Fruit fly (Drosophila melanogaster): Measurements from ENCODE around the gene CG17991.

CG17991 gene

dm6 chr3R:27246264-27246663, 5.2 kb downstream of the CG17991 start (continued):
- no peak for TF ChIP-seq prd (optimal IDR thresholded peaks at IDR 0.05)
- peak; percentile 5; the same call in 1 of the 3 replicates for TF ChIP-seq prd (GFP tag; IDR thresholded peaks at IDR 0.05)
- TF ChIP-seq kay (GFP tag; optimal IDR thresholded peaks at IDR 0.05) = peak; percentile 17
- peak; percentile 72 for TF ChIP-seq CG2202 (tag; optimal IDR thresholded peaks at IDR 0.05)
- peak; percentile 12 for TF ChIP-seq CG3065 (GFP tag; optimal IDR thresholded peaks at IDR 0.05)
- no peak for TF ChIP-seq D (optimal IDR thresholded peaks at IDR 0.05)
- TF ChIP-seq D (GFP tag; optimal IDR thresholded peaks at IDR 0.05) = peak; percentile 72
- TF ChIP-seq sens (GFP tag) = peak; percentile 82
- peak; percentile 93 for TF ChIP-seq gem (tag; optimal IDR thresholded peaks at IDR 0.05)
- TF ChIP-seq ara (GFP tag; IDR thresholded peaks at IDR 0.05) = no peak
- peak; percentile 82 for TF ChIP-seq CG18599 (GFP tag; optimal IDR thresholded peaks at IDR 0.05)
- peak; percentile 83 for TF ChIP-seq Ssrp (tag; optimal IDR thresholded peaks at IDR 0.05)
- peak; percentile 68 for TF ChIP-seq CrebB (tag; optimal IDR thresholded peaks at IDR 0.05)
- peak; percentile 74 for TF ChIP-seq Asciz (GFP tag; optimal IDR thresholded peaks at IDR 0.05)
- TF ChIP-seq cato (GFP tag; optimal IDR thresholded peaks at IDR 0.05; ENCODE audit: borderline replicate concordance) = peak; percentile 41
- peak; percentile 87 for TF ChIP-seq CG12659 (GFP tag; optimal IDR thresholded peaks at IDR 0.05)
- no peak for TF ChIP-seq Lpt (GFP tag; optimal IDR thresholded peaks at IDR 0.05)
- TF ChIP-seq lab (GFP tag; optimal IDR thresholded peaks at IDR 0.05) = peak; percentile 79
- peak; percentile 91 for TF ChIP-seq grau (tag; optimal IDR thresholded peaks at IDR 0.05)
- no peak for TF ChIP-seq CG43689 (GFP tag; IDR thresholded peaks at IDR 0.05)
- TF ChIP-seq ewg (GFP tag; optimal IDR thresholded peaks at IDR 0.05) = peak; percentile 54
- peak; percentile 33 for TF ChIP-seq CG10654 (GFP tag; optimal IDR thresholded peaks at IDR 0.05)
- TF ChIP-seq CG17359 (tag; optimal IDR thresholded peaks at IDR 0.05) = peak; percentile 83
- no peak for TF ChIP-seq ash1 (GFP tag; optimal IDR thresholded peaks at IDR 0.05)
- TF ChIP-seq Rfx (GFP tag; IDR thresholded peaks at IDR 0.05) = peak; percentile 49; the same call in 1 of the 2 replicates
- TF ChIP-seq CG8290 (GFP tag; optimal IDR thresholded peaks at IDR 0.05) = peak; percentile 24
- peak in 1 of 2 experiments; percentile 38 for TF ChIP-seq CG8290 (tag; optimal IDR thresholded peaks at IDR 0.05)
- TF ChIP-seq CG2712 (tag; optimal IDR thresholded peaks at IDR 0.05) = peak; percentile 93
- TF ChIP-seq lola (GFP tag; optimal IDR thresholded peaks at IDR 0.05) = peak in 1 of 3 experiments; percentile 90
- no peak for TF ChIP-seq chinmo (GFP tag; IDR thresholded peaks at IDR 0.05; ENCODE audit: partially characterized antibody)
- TF ChIP-seq CG14965 (GFP tag; optimal IDR thresholded peaks at IDR 0.05; ENCODE audit: borderline replicate concordance) = no peak
- no peak for TF ChIP-seq CG18476 (GFP tag; optimal IDR thresholded peaks at IDR 0.05)
- peak; percentile 24 for TF ChIP-seq CG7271 (tag; optimal IDR thresholded peaks at IDR 0.05)
- TF ChIP-seq Dfd (GFP tag; optimal IDR thresholded peaks at IDR 0.05) = no peak
- peak; percentile 75 for TF ChIP-seq row (GFP tag; IDR thresholded peaks at IDR 0.05)
- no peak for TF ChIP-seq chn (GFP tag; optimal IDR thresholded peaks at IDR 0.05)
- peak; percentile 41; the same call in 1 of the 2 replicates for TF ChIP-seq E2f2 (GFP tag; IDR thresholded peaks at IDR 0.05)
- TF ChIP-seq CG30020 (tag; optimal IDR thresholded peaks at IDR 0.05) = peak; percentile 68
- peak; percentile 38 for TF ChIP-seq CG6654 (GFP tag; optimal IDR thresholded peaks at IDR 0.05)
- TF ChIP-seq fd96Cb (tag; optimal IDR thresholded peaks at IDR 0.05) = peak; percentile 78
- TF ChIP-seq fru (optimal IDR thresholded peaks at IDR 0.05) = no peak
- peak; percentile 51 for TF ChIP-seq CG1602 (GFP tag; optimal IDR thresholded peaks at IDR 0.05)
- TF ChIP-seq sim (GFP tag; IDR thresholded peaks at IDR 0.05) = 0 out of 2 replicates have a peak, but pooled peaks have one; percentile 11
- TF ChIP-seq CG12104 (GFP tag; optimal IDR thresholded peaks at IDR 0.05) = peak; percentile 75
- TF ChIP-seq btn (GFP tag; optimal IDR thresholded peaks at IDR 0.05) = no peak
- peak; percentile 62 for TF ChIP-seq abd-A (tag; optimal IDR thresholded peaks at IDR 0.05)
- TF ChIP-seq ci (GFP tag; IDR thresholded peaks at IDR 0.05) = peak; percentile 59; the same call in 2 of the 3 replicates
- TF ChIP-seq Dbx (GFP tag; IDR thresholded peaks at IDR 0.05) = 0 out of 3 replicates have a peak, but pooled peaks have one; percentile 37
- peak; percentile 74 for TF ChIP-seq CG12299 (tag; optimal IDR thresholded peaks at IDR 0.05)
- TF ChIP-seq D19A (tag; optimal IDR thresholded peaks at IDR 0.05) = peak; percentile 89
- no peak for TF ChIP-seq CG4617 (GFP tag; optimal IDR thresholded peaks at IDR 0.05; ENCODE audit: borderline replicate concordance)
